Fruit fly (Drosophila melanogaster) whole organism, prepupa: ENCODE results near the gene ND-15.

Source experiments
- CG10631 ChIP-seq: fragments of 200-800 bp; sonication (Bioruptor generic); optimal IDR thresholded peaks from 2 replicates; lab custom pipeline; 2016; ENCODE audit warnings: missing biosample characterization, missing genetic modification characterization
- CG11762 ChIP-seq: fragments of 200-800 bp; sonication (Bioruptor generic); optimal IDR thresholded peaks from 3 replicates; lab custom pipeline; 2016; ENCODE audit warnings: missing biosample characterization, missing genetic modification characterization; ENCODE audit not compliant: insufficient read depth
- CG11902 ChIP-seq: fragments of 200-800 bp; sonication (Bioruptor generic); optimal IDR thresholded peaks from 3 replicates; lab custom pipeline; 2016; ENCODE audit warnings: missing biosample characterization, missing genetic modification characterization
- CG15336 ChIP-seq: fragments of 200-800 bp; sonication (Bioruptor generic); IDR thresholded peaks from 2 replicates; pipeline ENCODE4 v1.3.6; 2022; ENCODE audit warnings: missing biosample characterization, missing genetic modification characterization
- CG3032 ChIP-seq: fragments of 200-800 bp; optimal IDR thresholded peaks from 2 replicates; lab custom pipeline; 2019; ENCODE audit warnings: missing biosample characterization, mild to moderate bottlenecking, missing genetic modification characterization, moderate library complexity
- CG6163 ChIP-seq: fragments of 200-800 bp; sonication (Bioruptor generic); IDR thresholded peaks from 3 replicates; pipeline ENCODE4 v1.3.6; 2022; ENCODE audit warnings: missing biosample characterization, missing genetic modification characterization
- CG6276 ChIP-seq: fragments of 200-800 bp; sonication (Bioruptor generic); optimal IDR thresholded peaks from 2 replicates; lab custom pipeline; 2017; ENCODE audit warnings: missing biosample characterization, mild to moderate bottlenecking, missing genetic modification characterization
- CG6854 ChIP-seq: fragments of 200-800 bp; sonication (Bioruptor generic); optimal IDR thresholded peaks from 2 replicates; lab custom pipeline; 2017; ENCODE audit warnings: missing biosample characterization, mild to moderate bottlenecking, missing genetic modification characterization
- CG8319 ChIP-seq: fragments of 200-800 bp; sonication (Bioruptor generic); optimal IDR thresholded peaks from 3 replicates; lab custom pipeline; 2016; ENCODE audit warnings: missing biosample characterization, missing genetic modification characterization
- Eip93F ChIP-seq: fragments of 200-800 bp; sonication (Bioruptor generic); optimal IDR thresholded peaks from 2 replicates; lab custom pipeline; 2016; ENCODE audit warnings: missing biosample characterization, mild to moderate bottlenecking, missing genetic modification characterization
- Ets21C ChIP-seq: fragments of 200-800 bp; sonication (Bioruptor generic); optimal IDR thresholded peaks from 3 replicates; lab custom pipeline; 2016; ENCODE audit warnings: missing biosample characterization, missing genetic modification characterization
- Hr39 ChIP-seq: fragments of 200-800 bp; sonication (Bioruptor generic); optimal IDR thresholded peaks from 2 replicates; lab custom pipeline; 2016; ENCODE audit warnings: missing biosample characterization, missing genetic modification characterization
- Sox102F ChIP-seq: fragments of 200-800 bp; sonication (Bioruptor generic); optimal IDR thresholded peaks from 2 replicates; lab custom pipeline; 2016; ENCODE audit warnings: missing biosample characterization, mild to moderate bottlenecking, missing genetic modification characterization
- esn ChIP-seq: fragments of 200-800 bp; sonication (Bioruptor generic); optimal IDR thresholded peaks from 2 replicates; lab custom pipeline; 2016; ENCODE audit warnings: missing biosample characterization, mild to moderate bottlenecking, missing genetic modification characterization, moderate library complexity
- fd59A ChIP-seq: fragments of 200-800 bp; sonication (Bioruptor generic); optimal IDR thresholded peaks from 2 replicates; lab custom pipeline; 2017; ENCODE audit warnings: missing biosample characterization, mild to moderate bottlenecking, missing genetic modification characterization, missing genetic modification reagents
- fd85E ChIP-seq: fragments of 200-800 bp; sonication (Bioruptor generic); optimal IDR thresholded peaks from 3 replicates; lab custom pipeline; 2016; ENCODE audit warnings: missing biosample characterization, missing genetic modification characterization
- pdm3 ChIP-seq: fragments of 200-800 bp; sonication (Bioruptor generic); optimal IDR thresholded peaks from 3 replicates; lab custom pipeline; 2016; ENCODE audit warnings: missing biosample characterization, missing genetic modification characterization
- salr ChIP-seq, 2 experiments: fragments of 200-800 bp; sonication (Bioruptor generic); optimal IDR thresholded peaks; 3 replicates each; lab custom pipeline; 2016 to 2018; ENCODE audit warnings: missing biosample characterization in 2 of 2, missing genetic modification characterization in 2 of 2, mild to moderate bottlenecking in 1 of 2
- vri ChIP-seq: fragments of 200-800 bp; sonication (Bioruptor generic); optimal IDR thresholded peaks from 3 replicates; lab custom pipeline; 2016; ENCODE audit warnings: missing biosample characterization, mild to moderate bottlenecking, missing genetic modification characterization

ND-15 gene

dm6 chr2L:182360-183144 lies 68.0 kb downstream of the ND-15 start:
- TF ChIP-seq salr (GFP tag; optimal IDR thresholded peaks at IDR 0.05; lab: Kevin White, UChicago), result no peak
- TF ChIP-seq Eip93F (GFP tag; lab: Kevin White, UChicago), result peak; percentile 55
- TF ChIP-seq CG6854, result peak; percentile 25
- peak; percentile 5 for TF ChIP-seq esn (GFP tag; lab: Kevin White, UChicago)
- no peak for TF ChIP-seq fd85E (GFP tag; lab: Kevin White, UChicago)
- peak; percentile 29; the same call in 1 of the 2 replicates for TF ChIP-seq CG15336 (GFP tag; lab: Robert Waterston, UW)
- no peak for TF ChIP-seq Ets21C (GFP tag; lab: Kevin White, UChicago)

- TF ChIP-seq fd59A, result no peak
Observed at dm6 chr2L:195668-196067, 81.1 kb downstream of the ND-15 start.

- peak; percentile 11 for TF ChIP-seq CG10631
- no peak for TF ChIP-seq pdm3
- TF ChIP-seq CG6163 (GFP tag; lab: Robert Waterston, UW), result no peak
- peak; percentile 65 for TF ChIP-seq esn (GFP tag; lab: Kevin White, UChicago)
- TF ChIP-seq CG3032 (tag; lab: Kevin White, UChicago), result peak; percentile 25
- TF ChIP-seq Eip93F (GFP tag; lab: Kevin White, UChicago), result peak; percentile 33
Observed at dm6 chr2L:203529-204127, 89.1 kb downstream of the ND-15 start, which contains the start of gene mRpL10. Gene mRpL10, plus strand, starts transcription at chr2L:203779.

dm6 chr2L:204557-204956 lies 90.0 kb downstream of the ND-15 start:
- TF ChIP-seq pdm3 (no peak), Sox102F (GFP tag; lab: Kevin White, UChicago) (no peak), CG8319 (GFP tag; lab: Kevin White, UChicago) (no peak), salr (GFP tag; optimal IDR thresholded peaks at IDR 0.05; lab: Kevin White, UChicago) (no peak), Hr39 (no peak), vri (GFP tag; lab: Kevin White, UChicago) (no peak), CG11762 (GFP tag; lab: Kevin White, UChicago) (no peak), CG6276 (GFP tag; lab: Kevin White, UChicago) (no peak), CG11902 (GFP tag; lab: Kevin White, UChicago) (no peak)
